Fruit fly (Drosophila melanogaster) ovary, adult (tissue): ENCODE data around the gene Cpr30B.

Experiments
- CG17801 ChIP-seq: fragments of 200-800 bp; optimal IDR thresholded peaks from 2 replicates; lab custom pipeline; 2019; ENCODE audit warnings: missing biosample characterization, mild to moderate bottlenecking, missing genetic modification characterization, moderate library complexity; ENCODE audit not compliant: partially characterized antibody

The Cpr30B gene

dm6 chr2L:9508547-9509197, 34.0 kb upstream of the Cpr30B start:
- TF ChIP-seq CG17801 (GFP tag; lab: Kevin White, UChicago) = no peak

dm6 chr2L:9509653-9510052, 33.0 kb upstream of the Cpr30B start:
- TF ChIP-seq CG17801 (GFP tag; lab: Kevin White, UChicago) = no peak

- TF ChIP-seq CG17801 (GFP tag; lab: Kevin White, UChicago) = no peak
Observed at dm6 chr2L:9510429-9510828, 32.2 kb upstream of the Cpr30B start.

- no peak for TF ChIP-seq CG17801 (GFP tag; lab: Kevin White, UChicago)
Observed at dm6 chr2L:9512401-9513198, 30.1 kb upstream of the Cpr30B start.

- no peak for TF ChIP-seq CG17801 (GFP tag; lab: Kevin White, UChicago)
Observed at dm6 chr2L:9513771-9514170, 28.9 kb upstream of the Cpr30B start.

- TF ChIP-seq CG17801 (GFP tag; lab: Kevin White, UChicago) = peak; percentile 99
Observed at dm6 chr2L:9520886-9521868, 21.5 kb upstream of the Cpr30B start, which contains the start of gene Oatp30B. Gene Oatp30B (plus strand): TSS chr2L:9521210.

dm6 chr2L:9522766-9523174, 19.9 kb upstream of the Cpr30B start:
- TF ChIP-seq CG17801 (GFP tag; lab: Kevin White, UChicago) = no peak

- no peak for TF ChIP-seq CG17801 (GFP tag; lab: Kevin White, UChicago)
Observed at dm6 chr2L:9524915-9525314, 17.8 kb upstream of the Cpr30B start.

- peak; percentile 15 for TF ChIP-seq CG17801 (GFP tag; lab: Kevin White, UChicago)
Observed at dm6 chr2L:9525719-9526118, 17.0 kb upstream of the Cpr30B start.

- no peak for TF ChIP-seq CG17801 (GFP tag; lab: Kevin White, UChicago)
Observed at dm6 chr2L:9526518-9526917, 16.2 kb upstream of the Cpr30B start.

- no peak for TF ChIP-seq CG17801 (GFP tag; lab: Kevin White, UChicago)
Observed at dm6 chr2L:9528215-9528614, 14.5 kb upstream of the Cpr30B start, which contains the start of gene CG31883. Gene CG31883 (plus strand): TSS chr2L:9528515.

- no peak for TF ChIP-seq CG17801 (GFP tag; lab: Kevin White, UChicago)
Observed at dm6 chr2L:9529858-9530378, 12.8 kb upstream of the Cpr30B start.

dm6 chr2L:9539988-9540573, 2.6 kb upstream of the Cpr30B start, which contains the start of gene CG17855:
Gene CG17855 (plus strand): TSS chr2L:9540523.
- peak; percentile 19 for TF ChIP-seq CG17801 (GFP tag; lab: Kevin White, UChicago)

dm6 chr2L:9543871-9544270, 1.2 kb downstream of the Cpr30B start, which contains the start of gene CG13113:
Gene CG13113 (plus strand): TSS chr2L:9544171.
- TF ChIP-seq CG17801 (GFP tag; lab: Kevin White, UChicago) = no peak
